Worm (Caenorhabditis elegans) whole organism, L3 larva: Measurements from ENCODE around the gene srr-8.
A peak's percentile ranks its signal among the peaks of the same experiment; 100 is the strongest.

Source experiments
- nhr-11 ChIP-seq: fragments of 150-350 bp; optimal IDR thresholded peaks from 2 replicates; lab custom pipeline; 2014; ENCODE audit warnings: missing biosample characterization, missing genetic modification characterization
- nhr-12 ChIP-seq: fragments of 150-350 bp; optimal IDR thresholded peaks from 2 replicates; lab custom pipeline; 2014; ENCODE audit warnings: missing biosample characterization, missing genetic modification characterization
- tbx-2 ChIP-seq: sonication (generic microtip); optimal IDR thresholded peaks from 2 replicates; lab custom pipeline; 2016; ENCODE audit warnings: mild to moderate bottlenecking, missing genetic modification characterization, missing compliant biosample characterization

DNA sequence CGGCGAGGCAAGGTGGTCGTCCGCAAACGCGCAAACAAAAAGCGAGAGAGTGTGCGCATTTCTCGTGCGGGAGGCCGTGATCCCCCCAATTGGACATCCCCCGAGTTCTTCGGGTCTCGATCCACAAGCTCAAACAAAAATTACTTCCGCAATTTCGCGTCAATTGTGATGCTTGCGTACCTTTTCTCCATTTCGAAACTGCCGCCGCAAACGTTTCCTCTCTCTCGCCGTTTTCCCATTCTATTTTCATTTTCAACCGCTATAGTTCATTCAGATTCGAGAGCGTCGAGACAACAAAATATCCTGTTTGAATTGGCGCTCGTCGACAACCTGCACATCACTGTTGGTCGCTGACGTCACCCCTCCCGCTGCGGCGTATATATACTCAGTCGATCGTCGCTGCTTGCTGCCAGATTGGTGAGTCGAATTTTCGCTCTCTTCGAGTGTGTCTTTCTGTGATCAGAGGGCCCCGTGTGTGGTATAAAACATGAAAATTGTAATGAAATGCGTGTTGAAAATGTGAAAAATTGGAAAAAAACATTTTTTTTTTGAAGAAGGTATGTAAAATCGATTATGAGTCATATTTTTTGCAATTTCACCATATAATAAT lies 48.0 kb downstream of the srr-8 start, which contains the start of the genes pqn-51 and K11D12.14:
- TF ChIP-seq nhr-12 (no peak), tbx-2 (tag; lab: Kevin White, UChicago) (peak; percentile 85), nhr-11 (peak; percentile 86)
